Fruit fly (Drosophila melanogaster) S2 (cell line): ENCODE measurements around the gene CG7685.

Experiments used
- CG8478 ChIP-seq: fragments of >200 bp; optimal IDR thresholded peaks from 2 replicates; lab custom pipeline; 2018
- CTCF ChIP-seq, 2 experiments: fragments of >200 bp; optimal IDR thresholded peaks; 2 replicates each; lab custom pipeline; 2018

CG7685 gene

dm6 chr3R:18393436-18393835 lies 11.3 kb upstream of the CG7685 start:
- no peak for TF ChIP-seq CTCF (optimal IDR thresholded peaks at IDR 0.05; lab: Kevin White, UChicago)
- TF ChIP-seq CG8478 (lab: Kevin White, UChicago): no peak

DNA sequence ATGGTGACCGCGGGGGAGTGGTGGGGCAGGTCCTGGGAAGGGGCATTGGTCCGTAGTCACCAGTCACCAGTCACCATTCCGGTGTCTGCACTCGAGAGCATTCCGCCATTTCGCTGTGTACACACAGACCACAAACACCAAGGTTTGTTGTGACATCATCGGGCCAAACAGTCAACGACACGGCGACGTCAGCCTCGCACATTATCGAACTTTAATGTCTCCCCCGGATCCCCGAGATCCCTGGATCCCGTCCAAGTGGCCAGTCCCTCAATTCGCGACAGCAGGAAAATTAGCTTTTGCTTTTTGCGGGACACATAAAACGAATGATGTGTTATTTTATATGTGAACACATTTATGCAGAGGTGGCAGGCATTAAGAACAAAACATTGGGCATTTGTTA lies 9.9 kb upstream of the CG7685 start:
- TF ChIP-seq CTCF (optimal IDR thresholded peaks at IDR 0.05; lab: Kevin White, UChicago) (no peak), CG8478 (lab: Kevin White, UChicago) (no peak)

DNA sequence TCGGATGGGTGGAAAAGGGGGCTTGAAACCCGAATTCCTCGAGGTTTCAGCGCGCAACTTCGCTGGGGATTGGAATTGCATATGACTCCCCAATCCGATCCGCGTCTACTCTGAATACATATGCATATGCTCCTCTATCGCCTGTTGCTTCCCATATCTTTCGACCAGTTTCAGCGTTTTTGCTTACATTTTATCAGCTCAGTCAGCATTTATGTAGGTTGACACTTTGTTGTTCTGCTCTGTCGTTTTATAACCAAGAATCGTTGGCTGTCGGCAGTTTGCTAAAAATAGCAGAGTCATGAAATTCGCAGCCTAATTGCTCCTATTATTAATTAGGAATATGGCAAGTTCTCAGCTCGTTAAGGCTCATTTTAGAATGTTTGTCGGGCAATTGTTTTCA lies 9.0 kb upstream of the CG7685 start:
- no peak for TF ChIP-seq CG8478 (lab: Kevin White, UChicago)
- TF ChIP-seq CTCF (optimal IDR thresholded peaks at IDR 0.05; lab: Kevin White, UChicago): no peak

DNA sequence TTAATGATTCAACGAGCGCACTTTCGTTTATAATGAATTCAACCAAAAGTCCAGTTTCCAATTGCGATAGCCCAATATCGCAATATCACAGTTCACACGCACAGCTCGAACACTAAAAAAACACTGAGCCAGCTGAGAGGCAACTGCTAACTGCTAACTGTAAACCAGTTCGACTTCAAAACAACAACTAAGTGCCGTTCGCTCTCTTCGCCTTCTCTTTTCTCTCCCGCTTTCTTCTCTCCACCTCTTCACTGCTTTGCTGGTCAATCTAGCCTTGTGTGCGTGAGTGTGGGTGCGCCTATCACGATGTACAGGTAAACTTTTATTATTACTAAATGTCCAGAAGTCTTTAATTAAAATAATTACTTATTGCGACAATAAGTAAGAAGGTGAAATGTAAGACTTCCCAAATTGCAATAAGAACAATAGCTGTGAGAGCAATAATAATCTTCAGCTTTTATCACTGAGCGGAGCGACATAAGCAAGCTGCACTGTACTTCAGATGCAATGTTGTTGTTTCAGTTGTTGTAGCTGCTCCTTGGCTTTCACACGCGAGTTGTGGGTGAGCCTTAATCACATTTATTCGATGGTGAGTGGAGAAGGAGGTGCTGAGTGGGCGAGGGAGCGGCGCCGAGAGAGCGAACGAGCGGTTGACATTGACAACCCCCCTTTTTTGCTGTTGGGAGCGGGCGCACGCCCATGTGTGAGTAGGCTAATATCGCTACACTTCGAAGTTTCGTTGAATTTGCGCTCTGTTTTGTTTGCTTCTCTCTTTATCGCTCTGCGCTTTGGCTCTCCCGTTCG lies 7.7 kb upstream of the CG7685 start, which contains the start of gene Vti1b:
Gene Vti1b (plus strand): TSS at position 195 of the 804 bp plus-strand sequence.
- TF ChIP-seq CG8478 (lab: Kevin White, UChicago): no peak
- no peak for TF ChIP-seq CTCF (optimal IDR thresholded peaks at IDR 0.05; lab: Kevin White, UChicago)

DNA sequence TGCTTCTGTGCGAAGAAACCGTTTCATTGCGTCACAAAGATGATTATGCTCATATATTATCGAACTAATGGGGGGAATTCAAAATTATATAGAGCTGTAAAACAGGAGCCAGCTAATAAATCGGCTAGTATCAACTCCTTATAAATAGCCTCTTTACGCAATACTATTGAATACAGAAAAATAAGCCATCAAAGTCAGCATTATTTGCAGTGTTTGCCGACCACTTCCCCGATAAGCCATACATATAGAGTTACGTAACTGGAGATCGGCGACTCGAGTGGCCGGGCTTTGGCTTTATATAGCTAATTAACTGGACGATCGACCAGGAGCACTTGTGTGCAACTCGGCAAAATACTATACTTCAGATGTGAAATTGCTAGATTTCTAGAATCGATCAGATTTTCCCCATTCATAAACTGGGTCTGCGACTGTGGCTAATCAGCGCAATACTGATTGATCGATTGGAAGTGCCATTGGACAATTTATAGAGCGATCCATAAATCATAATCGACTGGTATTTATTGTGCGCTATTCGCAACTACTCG lies 6.8 kb upstream of the CG7685 start:
- TF ChIP-seq CG8478 (lab: Kevin White, UChicago) (no peak), CTCF (optimal IDR thresholded peaks at IDR 0.05; lab: Kevin White, UChicago) (no peak)

- TF ChIP-seq CTCF (optimal IDR thresholded peaks at IDR 0.05; lab: Kevin White, UChicago) (no peak), CG8478 (lab: Kevin White, UChicago) (no peak)
Observed at dm6 chr3R:18398460-18398901, 6.3 kb upstream of the CG7685 start.

dm6 chr3R:18398954-18399697 lies 5.6 kb upstream of the CG7685 start, which contains the start of gene Vha100-2:
Gene Vha100-2 (minus strand): TSS chr3R:18399169.
- no peak for TF ChIP-seq CG8478 (lab: Kevin White, UChicago)
- TF ChIP-seq CTCF (optimal IDR thresholded peaks at IDR 0.05; lab: Kevin White, UChicago): peak in 1 of 2 experiments; percentile 25

- no peak for TF ChIP-seq CG8478 (lab: Kevin White, UChicago)
- TF ChIP-seq CTCF (optimal IDR thresholded peaks at IDR 0.05; lab: Kevin White, UChicago): no peak
Observed at dm6 chr3R:18399698-18400020, 5.1 kb upstream of the CG7685 start.

DNA sequence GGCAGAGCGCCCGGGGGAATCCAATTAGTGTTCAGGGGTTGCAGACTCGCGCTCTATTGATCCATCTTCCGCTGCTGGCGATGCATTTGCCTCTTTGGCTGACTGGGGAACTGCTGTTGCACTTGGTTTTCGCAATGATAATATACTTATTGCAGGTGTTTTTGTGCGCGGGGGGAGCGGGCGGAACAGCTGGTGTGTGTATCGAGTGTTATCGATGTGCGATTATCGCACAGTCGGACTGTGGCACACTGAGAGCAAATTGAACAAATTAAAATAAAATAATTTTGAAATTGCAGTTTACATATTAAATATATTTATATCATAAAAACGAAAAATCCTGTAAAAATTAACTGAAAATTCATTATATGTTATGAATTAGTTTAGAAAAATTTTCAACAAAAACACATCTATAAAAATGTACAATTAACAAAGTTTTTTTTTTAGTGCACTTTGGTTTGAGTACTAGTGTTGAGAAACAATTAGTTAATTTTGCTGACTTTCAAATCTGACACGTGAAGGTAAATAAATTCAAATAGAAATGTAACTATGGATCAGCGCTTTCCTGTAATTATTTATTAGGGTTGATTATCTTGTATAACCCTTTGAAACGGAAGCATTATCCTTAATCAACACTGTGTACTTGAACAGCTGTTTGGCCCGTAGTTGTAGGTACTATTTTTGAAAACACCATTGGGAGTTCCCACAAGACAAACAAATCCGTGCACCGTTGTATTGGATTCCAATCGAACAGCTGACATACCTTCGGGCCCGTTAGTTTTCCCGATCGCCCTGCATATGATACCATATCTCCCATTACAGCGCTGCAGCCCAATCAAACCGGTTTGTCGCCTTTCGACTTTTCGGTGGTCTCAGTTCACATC lies 2.0 kb upstream of the CG7685 start, which contains the start of the genes Wdr37 and koko:
Gene Wdr37 (minus strand): TSS at position 168 of the 881 bp plus-strand sequence.
Gene koko (plus strand): TSS at position 478 of the 881 bp plus-strand sequence.
- TF ChIP-seq CTCF (optimal IDR thresholded peaks at IDR 0.05; lab: Kevin White, UChicago): no peak
- no peak for TF ChIP-seq CG8478 (lab: Kevin White, UChicago)

- TF ChIP-seq CG8478 (lab: Kevin White, UChicago) (no peak), CTCF (optimal IDR thresholded peaks at IDR 0.05; lab: Kevin White, UChicago) (no peak)
Observed at dm6 chr3R:18411205-18411749, 6.5 kb downstream of the CG7685 start, which contains the start of gene CG10864. Gene CG10864 (minus strand): TSS chr3R:18411631.

DNA sequence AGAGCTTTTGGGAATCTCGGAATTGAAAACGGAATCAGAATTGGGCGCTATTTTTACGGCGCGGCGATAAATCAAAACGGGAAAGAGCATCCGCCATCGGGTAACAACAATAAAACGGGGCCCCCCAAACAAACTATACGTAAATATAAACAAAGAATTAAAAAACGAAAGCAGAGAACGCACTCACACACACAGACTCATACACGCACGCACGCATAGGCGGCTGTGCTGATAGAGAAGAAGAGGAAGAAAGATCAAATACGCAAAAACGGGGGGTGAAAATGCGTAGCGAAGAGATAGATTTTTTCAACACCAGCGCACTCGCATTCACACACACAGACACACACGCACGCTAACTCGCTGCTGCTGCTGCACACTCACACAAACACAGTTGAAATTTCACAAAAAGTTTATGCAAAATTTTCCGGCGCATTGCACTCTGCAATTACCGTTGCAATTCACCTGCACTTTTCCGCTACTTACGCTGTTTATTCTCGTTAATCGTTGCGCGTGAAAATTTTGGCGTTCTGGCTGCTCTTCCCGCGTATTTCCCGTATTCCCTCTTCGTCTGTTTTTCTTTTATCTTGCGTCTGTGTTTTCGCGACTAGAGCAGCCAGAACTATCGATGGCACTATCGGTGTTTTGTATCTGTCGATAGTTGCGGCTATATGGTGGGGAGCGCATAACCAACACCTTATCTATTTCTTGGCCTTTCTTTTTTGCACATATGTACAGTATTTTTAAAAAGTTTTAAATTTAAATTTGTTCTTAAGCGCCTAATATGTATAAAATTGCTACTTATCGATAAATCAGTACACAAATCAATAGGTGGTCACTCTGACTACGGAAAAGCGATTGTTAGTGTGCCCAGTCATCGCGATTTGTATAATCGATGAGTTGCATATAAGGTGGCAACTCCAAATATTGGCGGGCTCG lies 7.8 kb downstream of the CG7685 start, which contains the start of gene CG31122:
Gene CG31122 (minus strand): TSS at position 596 of the 936 bp plus-strand sequence.
- TF ChIP-seq CTCF (optimal IDR thresholded peaks at IDR 0.05; lab: Kevin White, UChicago) (no peak), CG8478 (lab: Kevin White, UChicago) (no peak)

dm6 chr3R:18422446-18422845 lies 17.7 kb downstream of the CG7685 start:
- no peak for TF ChIP-seq CG8478 (lab: Kevin White, UChicago)
- no peak for TF ChIP-seq CTCF (optimal IDR thresholded peaks at IDR 0.05; lab: Kevin White, UChicago)
